Fruit fly (Drosophila melanogaster): ENCODE measurements around the gene CG14089.

The CG14089 gene

dm6 chr3L:19254715-19255428 lies 25.7 kb downstream of the CG14089 start, which contains the start of the genes mRpL21 and rept (continued):
- TF ChIP-seq CG7786 (GFP tag; optimal IDR thresholded peaks at IDR 0.05), result peak; percentile 50

dm6 chr3L:19251643-19252042 lies 29.0 kb downstream of the CG14089 start:
- TF ChIP-seq fu2 (GFP tag; optimal IDR thresholded peaks at IDR 0.05) (no peak), BtbVII (GFP tag; optimal IDR thresholded peaks at IDR 0.05) (no peak), da (GFP tag; optimal IDR thresholded peaks at IDR 0.05) (no peak), lilli (GFP tag; optimal IDR thresholded peaks at IDR 0.05) (no peak), org-1 (GFP tag; optimal IDR thresholded peaks at IDR 0.05) (no peak), CG43689 (GFP tag; IDR thresholded peaks at IDR 0.05) (no peak), CG9727 (GFP tag; optimal IDR thresholded peaks at IDR 0.05) (peak; percentile 21), ro (GFP tag; IDR thresholded peaks at IDR 0.05) (no peak), Dref (GFP tag; IDR thresholded peaks at IDR 0.05) (no peak), gce (GFP tag; IDR thresholded peaks at IDR 0.05) (no peak), Doc3 (GFP tag; IDR thresholded peaks at IDR 0.05; ENCODE audit: partially characterized antibody) (no peak), Jarid2 (GFP tag; optimal IDR thresholded peaks at IDR 0.05) (no peak), CG10543 (GFP tag; optimal IDR thresholded peaks at IDR 0.05) (no peak), CG1792 (GFP tag; optimal IDR thresholded peaks at IDR 0.05) (no peak), Fer1 (GFP tag; optimal IDR thresholded peaks at IDR 0.05) (peak; percentile 49), dmrt99B (tag; optimal IDR thresholded peaks at IDR 0.05) (peak; percentile 66), Sox100B (GFP tag; optimal IDR thresholded peaks at IDR 0.05) (peak; percentile 43), peb (GFP tag; IDR thresholded peaks at IDR 0.05) (no peak), lab (GFP tag; optimal IDR thresholded peaks at IDR 0.05) (peak; percentile 50), CG9797 (GFP tag; optimal IDR thresholded peaks at IDR 0.05) (no peak), emc (GFP tag; optimal IDR thresholded peaks at IDR 0.05) (no peak), pnt (GFP tag; optimal IDR thresholded peaks at IDR 0.05) (no peak), salm (tag; optimal IDR thresholded peaks at IDR 0.05) (no peak), eyg (GFP tag; optimal IDR thresholded peaks at IDR 0.05) (no peak), zen (tag; optimal IDR thresholded peaks at IDR 0.05) (no peak), Med (GFP tag) (peak; percentile 60), CG14667 (GFP tag; IDR thresholded peaks at IDR 0.05) (no peak), ci (GFP tag; IDR thresholded peaks at IDR 0.05) (no peak), CG3065 (GFP tag; optimal IDR thresholded peaks at IDR 0.05) (no peak), sna (GFP tag; IDR thresholded peaks at IDR 0.05; ENCODE audit: partially characterized antibody) (no peak), Sry-β (GFP tag; optimal IDR thresholded peaks at IDR 0.05) (no peak), Dip2 (GFP tag; IDR thresholded peaks at IDR 0.05) (no peak), CG8944 (GFP tag; optimal IDR thresholded peaks at IDR 0.05) (no peak), Hey (tag; optimal IDR thresholded peaks at IDR 0.05) (no peak), hth (optimal IDR thresholded peaks at IDR 0.05) (no peak), Elba2 (GFP tag; optimal IDR thresholded peaks at IDR 0.05) (no peak), CG7786 (GFP tag; optimal IDR thresholded peaks at IDR 0.05) (no peak), CG14014 (GFP tag; IDR thresholded peaks at IDR 0.05) (0 out of 2 replicates have a peak, but pooled peaks have one; percentile 10), Dfd (GFP tag; optimal IDR thresholded peaks at IDR 0.05) (no peak), Atf-2 (GFP tag; optimal IDR thresholded peaks at IDR 0.05) (no peak), CrebB (tag; optimal IDR thresholded peaks at IDR 0.05) (no peak), CG32767 (GFP tag; IDR thresholded peaks at IDR 0.05) (no peak), cwo (GFP tag; optimal IDR thresholded peaks at IDR 0.05) (peak; percentile 28), CG12219 (GFP tag; optimal IDR thresholded peaks at IDR 0.05) (no peak), CG14860 (GFP tag; IDR thresholded peaks at IDR 0.05; ENCODE audit: partially characterized antibody) (no peak), CG18011 (GFP tag; optimal IDR thresholded peaks at IDR 0.05) (no peak), jing (GFP tag; optimal IDR thresholded peaks at IDR 0.05) (no peak), Usf (GFP tag; optimal IDR thresholded peaks at IDR 0.05) (no peak), wdn (GFP tag; IDR thresholded peaks at IDR 0.05) (no peak)
